Worm (Caenorhabditis elegans): ENCODE measurements around the gene Y54G2A.10.
A peak's percentile ranks its signal among the peaks of the same experiment; 100 is the strongest.

Y54G2A.10 gene

DNA sequence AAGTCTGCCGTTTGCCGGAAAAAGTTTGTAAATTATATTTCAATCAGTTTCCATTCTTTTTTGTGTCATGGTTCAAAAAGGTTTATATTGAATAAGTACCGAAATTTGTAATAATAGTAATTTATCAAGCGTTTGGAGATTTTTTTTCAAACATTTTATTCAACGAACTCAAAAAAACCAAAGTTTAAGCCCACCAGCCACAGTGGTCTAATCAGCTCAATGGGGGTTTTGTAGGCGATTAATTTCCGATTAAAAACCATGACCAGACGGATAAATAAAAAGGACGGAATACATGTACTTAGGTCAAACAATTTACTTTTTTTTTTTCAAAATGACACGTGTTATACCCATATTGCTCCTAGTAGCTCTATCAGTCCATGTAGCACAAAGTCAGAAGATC, at the start of gene Y54G2A.10:
Y54G2A.10 (plus strand) TSS at position 301 of the 400 bp plus-strand sequence.
- TF ChIP-seq tab-1 (GFP tag; IDR thresholded peaks at IDR 0.05) (no peak), cog-1 (tag; optimal IDR thresholded peaks at IDR 0.05) (no peak), flt-1 (GFP tag; IDR thresholded peaks at IDR 0.05) (no peak), ref-1 (GFP tag; conservative IDR thresholded peaks at IDR 0.05) (no peak), ztf-29 (GFP tag; IDR thresholded peaks at IDR 0.05) (no peak), klf-2 (GFP tag; conservative IDR thresholded peaks at IDR 0.05) (no peak), ztf-23 (GFP tag; IDR thresholded peaks at IDR 0.05) (no peak), T22C8.4 (GFP tag; IDR thresholded peaks at IDR 0.05) (no peak), med-1 (GFP tag; optimal IDR thresholded peaks at IDR 0.05; ENCODE audit: insufficient read depth) (no peak)

DNA sequence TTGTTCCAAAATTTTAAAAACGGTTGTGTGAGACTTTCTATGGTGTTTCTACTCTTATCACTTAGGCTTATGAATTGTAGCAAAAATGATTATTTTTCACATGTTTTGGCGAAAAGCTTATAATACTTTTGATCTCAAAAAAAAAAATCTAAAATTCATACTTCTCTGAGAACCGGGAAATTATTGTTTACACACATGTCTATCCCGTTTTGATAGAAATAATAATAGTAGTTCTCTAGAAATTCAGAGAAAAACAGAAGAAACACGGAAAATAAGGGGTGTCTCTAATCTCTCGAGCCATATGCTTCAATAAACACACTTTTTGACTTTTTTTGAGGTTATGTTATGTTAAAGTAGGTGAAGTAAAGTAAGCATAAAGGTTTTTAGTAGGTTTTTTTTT, 48.9 kb upstream of the Y54G2A.10 start:
- no peak for TF ChIP-seq tab-1 (GFP tag; IDR thresholded peaks at IDR 0.05)
- no peak for TF ChIP-seq med-1 (GFP tag; optimal IDR thresholded peaks at IDR 0.05; ENCODE audit: insufficient read depth)
- TF ChIP-seq flt-1 (GFP tag; IDR thresholded peaks at IDR 0.05), result no peak
- TF ChIP-seq ztf-29 (GFP tag; IDR thresholded peaks at IDR 0.05), result no peak
- TF ChIP-seq ref-1 (GFP tag; conservative IDR thresholded peaks at IDR 0.05), result no peak
- TF ChIP-seq klf-2 (GFP tag; conservative IDR thresholded peaks at IDR 0.05), result no peak
- no peak for TF ChIP-seq ztf-23 (GFP tag; IDR thresholded peaks at IDR 0.05)

DNA sequence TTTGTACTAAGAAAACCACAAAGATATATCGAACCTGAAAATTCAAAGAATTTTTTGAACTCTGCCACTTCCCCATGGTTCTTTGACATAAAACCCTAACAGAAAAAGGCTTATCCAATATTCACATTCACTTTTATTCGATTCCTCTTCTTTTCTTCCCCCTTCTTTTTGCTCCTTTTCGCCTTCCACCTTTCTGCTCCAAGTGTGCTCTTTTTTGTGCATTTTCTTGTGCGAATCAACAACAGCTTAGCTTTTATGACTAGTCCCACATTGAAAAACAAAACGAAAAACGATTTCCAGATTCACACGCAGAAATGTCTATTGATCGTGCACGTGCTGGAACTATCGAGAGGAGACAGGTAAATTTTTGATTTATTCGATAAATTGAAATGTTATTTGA, 47.9 kb upstream of the Y54G2A.10 start, which contains the start of gene Y54G2A.41:
Y54G2A.41 (plus strand) TSS at position 301 of the 400 bp plus-strand sequence.
- TF ChIP-seq ref-1 (GFP tag; conservative IDR thresholded peaks at IDR 0.05) (no peak), klf-2 (GFP tag; conservative IDR thresholded peaks at IDR 0.05) (no peak), T22C8.4 (GFP tag; IDR thresholded peaks at IDR 0.05) (no peak), ztf-29 (GFP tag; IDR thresholded peaks at IDR 0.05) (no peak), med-1 (GFP tag; optimal IDR thresholded peaks at IDR 0.05; ENCODE audit: insufficient read depth) (no peak), flt-1 (GFP tag; IDR thresholded peaks at IDR 0.05) (no peak), cog-1 (tag; optimal IDR thresholded peaks at IDR 0.05) (no peak), tab-1 (GFP tag; IDR thresholded peaks at IDR 0.05) (no peak), ztf-23 (GFP tag; IDR thresholded peaks at IDR 0.05) (no peak)

DNA sequence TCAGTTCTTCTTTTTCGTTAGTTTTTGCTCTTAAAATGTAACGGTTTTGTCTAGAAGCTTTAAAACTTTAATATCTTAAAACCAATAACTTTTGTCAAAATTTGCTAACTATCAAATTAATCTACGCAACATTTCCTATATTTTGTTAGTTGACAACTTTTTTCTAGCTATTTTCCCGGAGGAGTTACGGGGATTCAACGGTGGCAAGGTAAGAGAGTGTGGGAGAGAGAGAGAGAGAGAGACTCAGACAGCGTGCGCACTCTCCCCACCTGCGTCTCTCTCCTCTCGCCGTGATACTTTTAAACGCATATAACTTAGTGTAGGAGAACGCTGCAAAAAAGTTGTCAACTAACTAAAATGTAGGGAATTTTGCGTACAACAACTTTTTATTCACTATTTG, 45.9 kb upstream of the Y54G2A.10 start:
- no peak for TF ChIP-seq cog-1 (tag; optimal IDR thresholded peaks at IDR 0.05)
- TF ChIP-seq flt-1 (GFP tag; IDR thresholded peaks at IDR 0.05), result no peak

DNA sequence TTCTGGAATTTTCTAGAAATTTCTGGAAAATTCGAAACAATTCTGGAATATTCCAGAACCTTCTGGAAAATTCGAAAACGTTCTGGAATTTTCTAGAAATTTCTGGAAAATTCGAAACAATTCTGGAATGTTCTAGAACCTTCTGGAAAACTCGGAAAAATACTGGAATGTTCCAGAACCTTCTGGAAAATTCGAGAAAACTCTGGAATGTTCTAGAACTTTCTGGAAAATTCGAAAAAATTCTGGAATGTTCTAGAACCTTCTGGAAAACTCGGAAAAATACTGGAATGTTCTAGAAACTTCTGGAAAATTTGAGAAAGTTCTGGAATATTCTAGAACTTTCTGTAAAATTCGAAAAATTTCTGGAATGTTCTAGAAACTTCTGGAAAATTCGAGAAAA, 43.4 kb upstream of the Y54G2A.10 start:
- TF ChIP-seq flt-1 (GFP tag; IDR thresholded peaks at IDR 0.05), result peak; percentile 71

- no peak for TF ChIP-seq ref-1 (GFP tag; conservative IDR thresholded peaks at IDR 0.05)
- TF ChIP-seq tab-1 (GFP tag; IDR thresholded peaks at IDR 0.05), result no peak
- no peak for TF ChIP-seq ztf-23 (GFP tag; IDR thresholded peaks at IDR 0.05)
- no peak for TF ChIP-seq cog-1 (tag; optimal IDR thresholded peaks at IDR 0.05)
- no peak for TF ChIP-seq ztf-29 (GFP tag; IDR thresholded peaks at IDR 0.05)
- no peak for TF ChIP-seq med-1 (GFP tag; optimal IDR thresholded peaks at IDR 0.05; ENCODE audit: insufficient read depth)
- TF ChIP-seq T22C8.4 (GFP tag; IDR thresholded peaks at IDR 0.05), result no peak
- TF ChIP-seq klf-2 (GFP tag; conservative IDR thresholded peaks at IDR 0.05), result no peak
- TF ChIP-seq flt-1 (GFP tag; IDR thresholded peaks at IDR 0.05), result no peak
Measured at ce11 chrIV:2758079-2758478, 41.4 kb upstream of the Y54G2A.10 start.

DNA sequence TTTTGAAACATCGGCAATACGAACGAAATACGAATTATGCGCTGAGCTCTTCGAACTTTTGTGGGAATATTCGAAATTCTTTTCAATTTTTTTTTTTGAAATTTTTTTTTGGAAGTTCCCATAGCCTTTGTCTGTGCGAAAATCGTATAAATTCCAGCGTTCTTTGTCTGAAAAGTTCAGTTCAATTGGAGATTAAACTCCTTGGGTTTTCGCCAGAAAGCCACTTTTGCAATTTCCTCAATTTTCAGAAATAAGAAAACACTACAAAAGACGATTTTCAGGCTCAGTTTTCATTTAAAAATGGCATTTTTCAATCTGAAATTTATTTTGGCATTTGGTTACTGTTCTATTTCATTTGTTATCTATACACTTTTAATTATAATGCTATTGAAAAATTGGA, 40.3 kb upstream of the Y54G2A.10 start, which contains the start of gene Y54G2A.38:
Y54G2A.38 (plus strand) TSS at position 301 of the 400 bp plus-strand sequence.
- no peak for TF ChIP-seq ref-1 (GFP tag; conservative IDR thresholded peaks at IDR 0.05)
- no peak for TF ChIP-seq tab-1 (GFP tag; IDR thresholded peaks at IDR 0.05)
- TF ChIP-seq flt-1 (GFP tag; IDR thresholded peaks at IDR 0.05), result no peak
- no peak for TF ChIP-seq ztf-29 (GFP tag; IDR thresholded peaks at IDR 0.05)
- TF ChIP-seq klf-2 (GFP tag; conservative IDR thresholded peaks at IDR 0.05), result no peak
- TF ChIP-seq cog-1 (tag; optimal IDR thresholded peaks at IDR 0.05), result no peak
- no peak for TF ChIP-seq T22C8.4 (GFP tag; IDR thresholded peaks at IDR 0.05)
- no peak for TF ChIP-seq ztf-23 (GFP tag; IDR thresholded peaks at IDR 0.05)
- no peak for TF ChIP-seq med-1 (GFP tag; optimal IDR thresholded peaks at IDR 0.05; ENCODE audit: insufficient read depth)

DNA sequence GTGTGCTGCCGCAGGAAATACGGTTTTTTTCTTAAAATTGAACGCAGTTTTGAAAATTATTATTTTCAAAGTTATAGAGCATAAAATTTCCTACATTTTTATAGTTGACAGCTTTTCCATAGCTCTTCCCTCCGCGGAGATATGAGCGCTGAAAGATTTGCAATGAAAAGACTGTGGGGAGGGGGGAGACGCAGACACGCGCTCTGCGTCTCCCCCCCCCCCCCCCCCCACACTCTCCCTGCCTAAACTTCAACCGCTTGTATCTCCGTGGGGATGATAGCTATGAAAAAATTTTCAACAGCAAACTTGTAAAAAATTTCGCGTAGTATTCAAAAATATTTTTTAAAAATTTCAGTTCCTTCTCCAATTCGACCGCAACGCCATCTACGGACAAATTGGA, 38.0 kb upstream of the Y54G2A.10 start:
- no peak for TF ChIP-seq med-1 (GFP tag; optimal IDR thresholded peaks at IDR 0.05; ENCODE audit: insufficient read depth)
- TF ChIP-seq ref-1 (GFP tag; conservative IDR thresholded peaks at IDR 0.05), result no peak
- TF ChIP-seq T22C8.4 (GFP tag; IDR thresholded peaks at IDR 0.05), result no peak
- no peak for TF ChIP-seq cog-1 (tag; optimal IDR thresholded peaks at IDR 0.05)
- TF ChIP-seq flt-1 (GFP tag; IDR thresholded peaks at IDR 0.05), result no peak
- no peak for TF ChIP-seq tab-1 (GFP tag; IDR thresholded peaks at IDR 0.05)
- no peak for TF ChIP-seq ztf-29 (GFP tag; IDR thresholded peaks at IDR 0.05)
- no peak for TF ChIP-seq ztf-23 (GFP tag; IDR thresholded peaks at IDR 0.05)
- no peak for TF ChIP-seq klf-2 (GFP tag; conservative IDR thresholded peaks at IDR 0.05)

ce11 chrIV:2762380-2762779, 37.1 kb upstream of the Y54G2A.10 start, which contains the start of gene Y54G2A.77:
TSS of gene Y54G2A.77 (plus strand) at chrIV:2762680.
- TF ChIP-seq tab-1 (GFP tag; IDR thresholded peaks at IDR 0.05) (no peak), ref-1 (GFP tag; conservative IDR thresholded peaks at IDR 0.05) (no peak), med-1 (GFP tag; optimal IDR thresholded peaks at IDR 0.05; ENCODE audit: insufficient read depth) (no peak), klf-2 (GFP tag; conservative IDR thresholded peaks at IDR 0.05) (no peak), cog-1 (tag; optimal IDR thresholded peaks at IDR 0.05) (no peak), flt-1 (GFP tag; IDR thresholded peaks at IDR 0.05) (no peak), ztf-23 (GFP tag; IDR thresholded peaks at IDR 0.05) (no peak), T22C8.4 (GFP tag; IDR thresholded peaks at IDR 0.05) (no peak), ztf-29 (GFP tag; IDR thresholded peaks at IDR 0.05) (no peak)

ce11 chrIV:2764160-2764559, 35.3 kb upstream of the Y54G2A.10 start:
- no peak for TF ChIP-seq T22C8.4 (GFP tag; IDR thresholded peaks at IDR 0.05)

Data from whole organism, midembryonic.